Worm (Caenorhabditis elegans): ENCODE results near the gene K12B6.9.
A peak's percentile ranks its signal among the peaks of the same experiment; 100 is the strongest.

K12B6.9 gene

DNA sequence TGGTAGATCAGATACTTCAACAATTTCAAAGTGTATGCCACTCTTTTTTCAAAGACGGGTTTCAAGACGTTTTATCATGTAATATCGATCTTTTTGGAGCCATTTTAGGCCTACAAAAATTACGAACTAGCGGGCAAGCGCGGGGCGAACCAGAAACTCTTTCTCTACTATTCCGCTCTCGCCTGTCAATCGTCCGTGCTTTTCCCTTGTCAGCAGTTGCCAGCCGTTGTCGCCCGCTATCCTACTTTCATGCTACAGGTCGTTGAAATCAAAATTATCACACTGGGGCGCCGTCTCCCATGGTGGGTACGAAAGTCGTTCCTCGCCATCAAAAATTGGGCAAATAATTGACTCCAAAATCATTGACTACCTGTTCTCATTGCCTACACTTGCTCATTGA is 8.6 kb upstream of the K12B6.9 start:
- TF ChIP-seq lin-15B (tag; optimal IDR thresholded peaks at IDR 0.05) (no peak), elt-2 (tag; optimal IDR thresholded peaks at IDR 0.05) (no peak), nhr-43 (tag; optimal IDR thresholded peaks at IDR 0.05; ENCODE audit: poor library complexity, severe bottlenecking) (no peak), ceh-82 (tag; optimal IDR thresholded peaks at IDR 0.05) (no peak), mml-1 (tag; optimal IDR thresholded peaks at IDR 0.05) (no peak), nhr-237 (tag; optimal IDR thresholded peaks at IDR 0.05) (no peak), tbx-2 (tag; optimal IDR thresholded peaks at IDR 0.05) (no peak), ztf-4 (tag; optimal IDR thresholded peaks at IDR 0.05) (no peak), elt-1 (tag; optimal IDR thresholded peaks at IDR 0.05) (no peak), nhr-77 (tag; optimal IDR thresholded peaks at IDR 0.05) (no peak), egl-27 (tag; optimal IDR thresholded peaks at IDR 0.05) (no peak)

- peak; percentile 13 for TF ChIP-seq pha-4 (tag; optimal IDR thresholded peaks at IDR 0.05)
- no peak for TF ChIP-seq nhr-28 (tag; optimal IDR thresholded peaks at IDR 0.05)
- peak; percentile 78 for TF ChIP-seq elt-2 (tag; optimal IDR thresholded peaks at IDR 0.05)
- TF ChIP-seq hmg-11 (tag; optimal IDR thresholded peaks at IDR 0.05), result no peak
These were observed 1.2 kb downstream of the K12B6.9 start for ce11 chrV:6291301-6291700.

DNA sequence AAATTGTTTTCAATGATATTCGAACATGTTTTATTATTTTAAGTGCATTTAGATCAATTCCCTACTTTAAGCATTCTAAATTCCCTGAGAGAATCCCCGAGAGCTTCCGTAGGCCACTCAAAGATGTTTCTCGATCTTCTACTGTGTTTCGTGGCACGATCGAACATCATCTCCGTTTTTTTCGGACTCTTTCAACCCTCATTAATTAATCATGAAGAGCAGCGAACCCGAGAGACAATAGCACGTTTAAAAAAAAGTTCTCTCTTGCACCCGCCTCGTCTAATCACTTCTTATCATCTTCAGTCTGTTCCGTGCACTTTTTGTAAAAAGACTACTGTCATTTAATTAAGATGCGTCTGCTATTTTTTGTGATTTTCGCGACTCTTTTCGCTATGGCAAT is 3.9 kb downstream of the K12B6.9 start, which contains the start of gene K12B6.11:
Gene K12B6.11, plus strand, starts transcription at position 301 of the 400 bp plus-strand sequence.
- TF ChIP-seq lin-15B (tag; optimal IDR thresholded peaks at IDR 0.05) (no peak), elt-3 (tag; optimal IDR thresholded peaks at IDR 0.05) (no peak), fkh-10 (GFP tag; optimal IDR thresholded peaks at IDR 0.05) (no peak), ceh-9 (tag; optimal IDR thresholded peaks at IDR 0.05) (no peak), mdl-1 (tag; optimal IDR thresholded peaks at IDR 0.05) (no peak), mml-1 (tag; optimal IDR thresholded peaks at IDR 0.05) (no peak), pqm-1 (tag; optimal IDR thresholded peaks at IDR 0.05) (no peak), unc-62 (GFP tag; optimal IDR thresholded peaks at IDR 0.05) (no peak), nhr-76 (tag; optimal IDR thresholded peaks at IDR 0.05) (no peak), tbx-2 (tag; optimal IDR thresholded peaks at IDR 0.05) (no peak)

ce11 chrV:6286343-6286742 is 6.1 kb downstream of the K12B6.9 start, which contains the start of gene srn-1:
srn-1 (minus strand) TSS chrV:6286443.
- TF ChIP-seq ceh-28 (tag; optimal IDR thresholded peaks at IDR 0.05) (no peak), nhr-77 (tag; optimal IDR thresholded peaks at IDR 0.05) (no peak), R02D3.7 (tag; optimal IDR thresholded peaks at IDR 0.05) (no peak), nhr-76 (tag; optimal IDR thresholded peaks at IDR 0.05) (no peak), fkh-2 (tag; optimal IDR thresholded peaks at IDR 0.05) (no peak), ceh-9 (tag; optimal IDR thresholded peaks at IDR 0.05) (no peak), nhr-23 (tag; optimal IDR thresholded peaks at IDR 0.05) (no peak), ZK546.5 (tag; optimal IDR thresholded peaks at IDR 0.05) (no peak), fkh-10 (GFP tag; optimal IDR thresholded peaks at IDR 0.05) (no peak), egl-5 (tag; optimal IDR thresholded peaks at IDR 0.05) (no peak), nfya-1 (tag; optimal IDR thresholded peaks at IDR 0.05; ENCODE audit: insufficient read depth) (no peak), unc-62 (GFP tag; optimal IDR thresholded peaks at IDR 0.05) (no peak), nhr-12 (tag; optimal IDR thresholded peaks at IDR 0.05) (no peak), aly-2 (tag; optimal IDR thresholded peaks at IDR 0.05) (no peak)

DNA sequence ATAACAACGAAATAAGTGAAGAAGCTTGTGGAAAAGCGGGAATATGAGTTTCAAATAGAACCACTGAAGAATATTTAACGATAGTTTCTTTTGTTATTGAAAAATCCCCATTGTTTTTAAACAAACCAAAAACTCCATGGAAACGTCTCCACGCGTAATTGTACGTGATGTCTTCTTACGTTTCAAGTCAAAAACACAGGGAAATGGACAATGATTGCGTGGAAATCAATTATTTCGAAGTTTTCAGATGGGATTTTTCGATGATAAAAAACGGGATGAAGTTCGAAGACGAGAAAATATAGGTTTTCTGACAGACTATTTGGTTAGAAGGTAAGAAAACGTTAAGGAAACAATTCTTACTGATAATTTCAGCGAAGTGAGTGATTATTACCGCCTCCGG is 11.3 kb downstream of the K12B6.9 start, which contains the start of the genes K12B6.4 and spe-49:
Gene K12B6.4, minus strand, starts transcription at position 101 of the 400 bp plus-strand sequence.
Gene spe-49, plus strand, starts transcription at position 185 of the 400 bp plus-strand sequence.
- TF ChIP-seq mdl-1 (tag; optimal IDR thresholded peaks at IDR 0.05), result no peak
- no peak for TF ChIP-seq nhr-43 (tag; optimal IDR thresholded peaks at IDR 0.05; ENCODE audit: poor library complexity, severe bottlenecking)
- no peak for TF ChIP-seq mml-1 (tag; optimal IDR thresholded peaks at IDR 0.05)
- TF ChIP-seq lsy-12 (tag; optimal IDR thresholded peaks at IDR 0.05), result no peak
- TF ChIP-seq elt-3 (tag; optimal IDR thresholded peaks at IDR 0.05), result no peak
- TF ChIP-seq ztf-4 (tag; optimal IDR thresholded peaks at IDR 0.05), result no peak
- no peak for TF ChIP-seq elt-2 (tag; optimal IDR thresholded peaks at IDR 0.05)
- no peak for TF ChIP-seq hmg-11 (tag; optimal IDR thresholded peaks at IDR 0.05)
- no peak for TF ChIP-seq zag-1 (tag; optimal IDR thresholded peaks at IDR 0.05)
- no peak for TF ChIP-seq lin-15B (tag; optimal IDR thresholded peaks at IDR 0.05)
- TF ChIP-seq nhr-25 (tag; optimal IDR thresholded peaks at IDR 0.05), result no peak
- TF ChIP-seq nhr-12 (tag; optimal IDR thresholded peaks at IDR 0.05), result no peak

Measured in whole organism, L3 larva.